Worm (Caenorhabditis elegans): Measurements from ENCODE around the gene F43H9.3.

The F43H9.3 gene

ce11 chrV:8051851-8052250 is 27.1 kb upstream of the F43H9.3 start, which contains the start of gene sth-1:
TSS of gene sth-1 (plus strand) at chrV:8052151.
- TF ChIP-seq tbx-37 (GFP tag; conservative IDR thresholded peaks at IDR 0.05) (no peak), sea-1 (GFP tag; conservative IDR thresholded peaks at IDR 0.05) (no peak), ets-7 (tag; optimal IDR thresholded peaks at IDR 0.05) (no peak), tbx-11 (GFP tag; IDR thresholded peaks at IDR 0.05) (no peak)

ce11 chrV:8050811-8051210 is 26.1 kb upstream of the F43H9.3 start, which contains the start of gene col-43:
TSS of gene col-43 (minus strand) at chrV:8050911.
- TF ChIP-seq ceh-13 (GFP tag; optimal IDR thresholded peaks at IDR 0.05): no peak
- no peak for TF ChIP-seq pes-1 (GFP tag; IDR thresholded peaks at IDR 0.05)
- no peak for TF ChIP-seq hmg-4 (GFP tag; optimal IDR thresholded peaks at IDR 0.05)
- no peak for TF ChIP-seq tra-4 (tag; optimal IDR thresholded peaks at IDR 0.05)
- TF ChIP-seq tbx-11 (GFP tag; IDR thresholded peaks at IDR 0.05): no peak
- no peak for TF ChIP-seq F13C5.2 (tag; optimal IDR thresholded peaks at IDR 0.05)
- no peak for TF ChIP-seq flt-1 (GFP tag; IDR thresholded peaks at IDR 0.05)
- no peak for TF ChIP-seq ets-7 (tag; optimal IDR thresholded peaks at IDR 0.05)
- no peak for TF ChIP-seq tbx-37 (GFP tag; conservative IDR thresholded peaks at IDR 0.05)
- TF ChIP-seq sea-1 (GFP tag; conservative IDR thresholded peaks at IDR 0.05): no peak
- no peak for TF ChIP-seq ceh-36 (tag; optimal IDR thresholded peaks at IDR 0.05)
- TF ChIP-seq scrt-1 (GFP tag; IDR thresholded peaks at IDR 0.05): no peak
- TF ChIP-seq hmbx-1 (tag; optimal IDR thresholded peaks at IDR 0.05): no peak
- no peak for TF ChIP-seq aly-1 (tag; optimal IDR thresholded peaks at IDR 0.05)
- TF ChIP-seq B0310.2 (tag; optimal IDR thresholded peaks at IDR 0.05): no peak
- no peak for TF ChIP-seq hnd-1 (tag; optimal IDR thresholded peaks at IDR 0.05)
- no peak for TF ChIP-seq ama-1 (optimal IDR thresholded peaks at IDR 0.05)

- TF ChIP-seq ama-1 (optimal IDR thresholded peaks at IDR 0.05) (no peak), ceh-13 (GFP tag; optimal IDR thresholded peaks at IDR 0.05) (no peak), B0310.2 (tag; optimal IDR thresholded peaks at IDR 0.05) (no peak), sea-1 (GFP tag; conservative IDR thresholded peaks at IDR 0.05) (no peak)
Observed at ce11 chrV:8050059-8050677, 25.4 kb upstream of the F43H9.3 start.

ce11 chrV:8046706-8047105 is 22.0 kb upstream of the F43H9.3 start, which contains the start of gene ZC513.3:
TSS of gene ZC513.3 (plus strand) at chrV:8047006.
- TF ChIP-seq pes-1 (GFP tag; IDR thresholded peaks at IDR 0.05) (no peak), hmg-4 (GFP tag; optimal IDR thresholded peaks at IDR 0.05) (no peak), ama-1 (optimal IDR thresholded peaks at IDR 0.05) (no peak)

- no peak for TF ChIP-seq pes-1 (GFP tag; IDR thresholded peaks at IDR 0.05)
- TF ChIP-seq ceh-36 (tag; optimal IDR thresholded peaks at IDR 0.05): no peak
- no peak for TF ChIP-seq aly-1 (tag; optimal IDR thresholded peaks at IDR 0.05)
- TF ChIP-seq ets-7 (tag; optimal IDR thresholded peaks at IDR 0.05): no peak
- peak; percentile 33 for TF ChIP-seq hmg-4 (GFP tag; optimal IDR thresholded peaks at IDR 0.05)
Observed at ce11 chrV:8044957-8045356, 20.2 kb upstream of the F43H9.3 start.

- TF ChIP-seq tra-4 (tag; optimal IDR thresholded peaks at IDR 0.05): no peak
Observed at ce11 chrV:8043664-8044063, 18.9 kb upstream of the F43H9.3 start.

- TF ChIP-seq ceh-36 (tag; optimal IDR thresholded peaks at IDR 0.05): no peak
- TF ChIP-seq hmbx-1 (tag; optimal IDR thresholded peaks at IDR 0.05): no peak
- no peak for TF ChIP-seq ceh-13 (GFP tag; optimal IDR thresholded peaks at IDR 0.05)
- no peak for TF ChIP-seq F13C5.2 (tag; optimal IDR thresholded peaks at IDR 0.05)
Observed at ce11 chrV:8041336-8041868, 16.7 kb upstream of the F43H9.3 start.

- no peak for TF ChIP-seq B0310.2 (tag; optimal IDR thresholded peaks at IDR 0.05)
- no peak for TF ChIP-seq sea-1 (GFP tag; conservative IDR thresholded peaks at IDR 0.05)
- no peak for TF ChIP-seq ceh-13 (GFP tag; optimal IDR thresholded peaks at IDR 0.05)
- no peak for TF ChIP-seq F13C5.2 (tag; optimal IDR thresholded peaks at IDR 0.05)
- TF ChIP-seq tbx-37 (GFP tag; conservative IDR thresholded peaks at IDR 0.05): no peak
- no peak for TF ChIP-seq ets-7 (tag; optimal IDR thresholded peaks at IDR 0.05)
- TF ChIP-seq pes-1 (GFP tag; IDR thresholded peaks at IDR 0.05): no peak; the same call in 1 of the 2 replicates
- TF ChIP-seq tbx-11 (GFP tag; IDR thresholded peaks at IDR 0.05): no peak
- peak; percentile 82 for TF ChIP-seq ama-1 (optimal IDR thresholded peaks at IDR 0.05)
- no peak for TF ChIP-seq scrt-1 (GFP tag; IDR thresholded peaks at IDR 0.05)
- no peak for TF ChIP-seq tra-4 (tag; optimal IDR thresholded peaks at IDR 0.05)
- peak; percentile 2 for TF ChIP-seq ceh-36 (tag; optimal IDR thresholded peaks at IDR 0.05)
- TF ChIP-seq hmg-4 (GFP tag; optimal IDR thresholded peaks at IDR 0.05): peak; percentile 3
Observed at ce11 chrV:8040247-8041084, 15.7 kb upstream of the F43H9.3 start.

All from whole organism, early embryonic.